Worm (Caenorhabditis elegans): ENCODE measurements around the gene nape-1.

nape-1 gene

ce11 chrIV:3719057-3719456, 21.6 kb downstream of the nape-1 start, which contains the start of gene Y37E11AM.3:
Gene Y37E11AM.3 (minus strand): TSS chrIV:3719157.
- TF ChIP-seq spr-1 (tag; optimal IDR thresholded peaks at IDR 0.05) = no peak
- TF ChIP-seq nhr-28 (tag; optimal IDR thresholded peaks at IDR 0.05) = no peak
- no peak for TF ChIP-seq arid-1 (GFP tag; conservative IDR thresholded peaks at IDR 0.05)
- no peak for TF ChIP-seq ceh-20 (GFP tag; IDR thresholded peaks at IDR 0.05)
- no peak for TF ChIP-seq ceh-44 (GFP tag; IDR thresholded peaks at IDR 0.05)
- TF ChIP-seq Y48G9A.11 (GFP tag; IDR thresholded peaks at IDR 0.05) = no peak

ce11 chrIV:3710737-3711136, 29.9 kb downstream of the nape-1 start:
- TF ChIP-seq ceh-44 (GFP tag; IDR thresholded peaks at IDR 0.05) (no peak), madf-5 (GFP tag; IDR thresholded peaks at IDR 0.05) (no peak), ZK337.2 (GFP tag; IDR thresholded peaks at IDR 0.05) (no peak), hlh-30 (tag; optimal IDR thresholded peaks at IDR 0.05; ENCODE audit: insufficient read depth) (no peak), T20F7.1 (GFP tag; optimal IDR thresholded peaks at IDR 0.05) (no peak), dmd-9 (GFP tag; IDR thresholded peaks at IDR 0.05) (no peak), nhr-6 (tag; optimal IDR thresholded peaks at IDR 0.05) (no peak), Y48G9A.11 (GFP tag; IDR thresholded peaks at IDR 0.05) (no peak), saeg-2 (GFP tag; IDR thresholded peaks at IDR 0.05) (no peak)

ce11 chrIV:3709200-3709599, 31.5 kb downstream of the nape-1 start, which contains the start of gene Y37E11AL.1:
Gene Y37E11AL.1 (plus strand): TSS chrIV:3709500.
- no peak for TF ChIP-seq nhr-25 (tag; optimal IDR thresholded peaks at IDR 0.05; ENCODE audit: borderline replicate concordance, insufficient read depth)
- TF ChIP-seq aha-1 (tag) = peak; percentile 34

ce11 chrIV:3701892-3702291, 38.8 kb downstream of the nape-1 start, which contains the start of gene Y37E11AL.12:
Gene Y37E11AL.12 (minus strand): TSS chrIV:3701992.
- TF ChIP-seq spr-3 (GFP tag; optimal IDR thresholded peaks at IDR 0.05) = no peak
- TF ChIP-seq nhr-102 (tag; optimal IDR thresholded peaks at IDR 0.05) = no peak
- no peak for TF ChIP-seq daf-19 (GFP tag; conservative IDR thresholded peaks at IDR 0.05)
- TF ChIP-seq lim-7 (GFP tag; IDR thresholded peaks at IDR 0.05) = no peak
- no peak for TF ChIP-seq ZK546.5 (tag; optimal IDR thresholded peaks at IDR 0.05)
- no peak for TF ChIP-seq ceh-28 (tag; optimal IDR thresholded peaks at IDR 0.05)
- TF ChIP-seq lin-15B (tag; optimal IDR thresholded peaks at IDR 0.05) = no peak
- TF ChIP-seq lin-39 (tag; optimal IDR thresholded peaks at IDR 0.05) = no peak
- no peak for TF ChIP-seq arid-1 (GFP tag; conservative IDR thresholded peaks at IDR 0.05)
- no peak for TF ChIP-seq mes-2 (tag; optimal IDR thresholded peaks at IDR 0.05; ENCODE audit: poor library complexity, severe bottlenecking)
- TF ChIP-seq attf-4 (tag; optimal IDR thresholded peaks at IDR 0.05) = no peak
- TF ChIP-seq mxl-3 (GFP tag; optimal IDR thresholded peaks at IDR 0.05) = no peak
- no peak for TF ChIP-seq rbr-2 (tag; optimal IDR thresholded peaks at IDR 0.05)
- no peak for TF ChIP-seq R02D3.7 (tag; optimal IDR thresholded peaks at IDR 0.05)
- TF ChIP-seq F37D6.2 (tag; optimal IDR thresholded peaks at IDR 0.05) = no peak
- no peak for TF ChIP-seq Y5F2A.4 (GFP tag; optimal IDR thresholded peaks at IDR 0.05)
- TF ChIP-seq Y48G9A.11 (GFP tag; IDR thresholded peaks at IDR 0.05) = no peak
- TF ChIP-seq nhr-25 (tag; optimal IDR thresholded peaks at IDR 0.05; ENCODE audit: borderline replicate concordance, insufficient read depth) = no peak

ce11 chrIV:3700554-3700953, 40.1 kb downstream of the nape-1 start, which contains the start of gene Y37E11AL.9:
Gene Y37E11AL.9 (minus strand): TSS chrIV:3700654.
- TF ChIP-seq zip-11 (GFP tag; IDR thresholded peaks at IDR 0.05) (no peak), set-16 (GFP tag; IDR thresholded peaks at IDR 0.05) (no peak), lim-7 (GFP tag; IDR thresholded peaks at IDR 0.05) (no peak), lin-13 (GFP tag; optimal IDR thresholded peaks at IDR 0.05) (no peak), ceh-32 (tag; optimal IDR thresholded peaks at IDR 0.05; ENCODE audit: poor library complexity) (no peak), dmd-9 (GFP tag; IDR thresholded peaks at IDR 0.05) (no peak), ztf-7 (tag; optimal IDR thresholded peaks at IDR 0.05) (no peak), F44E2.7 (GFP tag; IDR thresholded peaks at IDR 0.05) (no peak), ctbp-1 (GFP tag; IDR thresholded peaks at IDR 0.05) (no peak), vab-7 (GFP tag; IDR thresholded peaks at IDR 0.05) (no peak), dmd-8 (GFP tag; IDR thresholded peaks at IDR 0.05) (no peak), lin-1 (GFP tag; IDR thresholded peaks at IDR 0.05) (no peak), gei-8 (GFP tag; optimal IDR thresholded peaks at IDR 0.05) (no peak), ztf-11 (tag; optimal IDR thresholded peaks at IDR 0.05) (no peak), Y75B8A.6 (GFP tag; IDR thresholded peaks at IDR 0.05) (no peak), dve-1 (tag; optimal IDR thresholded peaks at IDR 0.05; ENCODE audit: insufficient read depth) (no peak), nhr-6 (tag; optimal IDR thresholded peaks at IDR 0.05) (no peak), skn-1 (tag; optimal IDR thresholded peaks at IDR 0.05) (no peak)
